Fruit fly (Drosophila melanogaster) whole organism, embryonic: ENCODE data around the gene CG46458.

Experiments used
- CG10274 ChIP-seq: fragments of 200-800 bp; sonication (Bioruptor generic); optimal IDR thresholded peaks from 3 replicates; lab custom pipeline; 2017; ENCODE audit warnings: missing biosample characterization, mild to moderate bottlenecking, missing genetic modification characterization
- CG10565 ChIP-seq: fragments of 200-800 bp; sonication (Bioruptor generic); optimal IDR thresholded peaks from 3 replicates; lab custom pipeline; 2016; ENCODE audit warnings: missing biosample characterization, mild to moderate bottlenecking, missing genetic modification characterization
- CG14050 ChIP-seq: fragments of 200-800 bp; sonication (Bioruptor generic); IDR thresholded peaks from 3 replicates; pipeline ENCODE4 v1.3.6; 2022; ENCODE audit warnings: missing biosample characterization, missing genetic modification characterization
- CG15479 ChIP-seq: fragments of 200-800 bp; sonication (Bioruptor generic); optimal IDR thresholded peaks from 3 replicates; lab custom pipeline; 2019; ENCODE audit warnings: missing biosample characterization, mild to moderate bottlenecking, missing genetic modification characterization, moderate library complexity
- CG17359 ChIP-seq: fragments of 200-800 bp; sonication (Bioruptor generic); optimal IDR thresholded peaks from 3 replicates; lab custom pipeline; 2018; ENCODE audit warnings: missing biosample characterization, mild to moderate bottlenecking, missing genetic modification characterization, moderate library complexity
- CG17361 ChIP-seq: fragments of 200-800 bp; sonication (Bioruptor generic); IDR thresholded peaks from 3 replicates; pipeline ENCODE4 v1.3.6; 2022; ENCODE audit warnings: missing biosample characterization, missing genetic modification characterization
- CG18599 ChIP-seq: fragments of 200-800 bp; sonication (Bioruptor generic); optimal IDR thresholded peaks from 3 replicates; lab custom pipeline; 2017; ENCODE audit warnings: missing biosample characterization, missing genetic modification characterization, mild to moderate bottlenecking, moderate library complexity, missing genetic modification reagents
- CG31365 ChIP-seq: fragments of 200-800 bp; sonication (Bioruptor generic); optimal IDR thresholded peaks from 2 replicates; lab custom pipeline; 2018; ENCODE audit warnings: missing biosample characterization, mild to moderate bottlenecking, missing genetic modification characterization
- CG33557 ChIP-seq: fragments of 200-800 bp; sonication (Bioruptor generic); optimal IDR thresholded peaks from 2 replicates; lab custom pipeline; 2019; ENCODE audit warnings: missing biosample characterization, mild to moderate bottlenecking, missing genetic modification characterization, moderate library complexity
- CG3838 ChIP-seq: fragments of 200-800 bp; sonication (Bioruptor generic); optimal IDR thresholded peaks from 3 replicates; lab custom pipeline; 2016; ENCODE audit warnings: missing biosample characterization, missing genetic modification characterization
- CG5245 ChIP-seq: fragments of 200-800 bp; sonication (Bioruptor generic); optimal IDR thresholded peaks from 3 replicates; lab custom pipeline; 2016; ENCODE audit warnings: missing biosample characterization, missing genetic modification characterization
- CG7271 ChIP-seq: fragments of 200-800 bp; sonication (Bioruptor generic); optimal IDR thresholded peaks from 2 replicates; lab custom pipeline; 2018; ENCODE audit warnings: missing biosample characterization, mild to moderate bottlenecking, missing genetic modification characterization, moderate library complexity
- CG8924 ChIP-seq: fragments of 200-800 bp; optimal IDR thresholded peaks from 3 replicates; lab custom pipeline; 2019; ENCODE audit warnings: missing biosample characterization, mild to moderate bottlenecking, missing genetic modification characterization, moderate library complexity
- CG9609 ChIP-seq: fragments of 200-800 bp; sonication (Bioruptor generic); optimal IDR thresholded peaks from 3 replicates; lab custom pipeline; 2016; ENCODE audit warnings: missing biosample characterization, missing genetic modification characterization
- CHES-1-like ChIP-seq: fragments of 200-800 bp; sonication (Bioruptor generic); optimal IDR thresholded peaks from 2 replicates; lab custom pipeline; 2016; ENCODE audit warnings: missing biosample characterization, missing genetic modification characterization
- D ChIP-seq, 2 experiments: fragments of 200-800 bp in 1 of 2; fragments of >200 bp in 1 of 2; sonication (Bioruptor generic) in 1 of 2; optimal IDR thresholded peaks; 2 replicates in 1 of 2; 3 replicates in 1 of 2; lab custom pipeline; 2017; ENCODE audit warnings: mild to moderate bottlenecking in 1 of 2, missing biosample characterization in 1 of 2, missing genetic modification characterization in 1 of 2, missing genetic modification reagents in 1 of 2
- Dad ChIP-seq: fragments of 200-800 bp; sonication (Bioruptor generic); optimal IDR thresholded peaks from 3 replicates; lab custom pipeline; 2016; ENCODE audit warnings: missing biosample characterization, missing genetic modification characterization
- Ets65A ChIP-seq: fragments of 200-800 bp; sonication (Bioruptor generic); peaks from one replicate; lab custom pipeline; 2016; ENCODE audit warnings: missing biosample characterization, missing genetic modification characterization
- Fer1 ChIP-seq: fragments of 200-800 bp; sonication (Bioruptor generic); optimal IDR thresholded peaks from 2 replicates; lab custom pipeline; 2017; ENCODE audit warnings: missing biosample characterization, mild to moderate bottlenecking, missing genetic modification characterization
- Hr78 ChIP-seq, 2 experiments: fragments of 200-800 bp in 1 of 2; fragments of >200 bp in 1 of 2; sonication (Bioruptor generic) in 1 of 2; optimal IDR thresholded peaks; 2 replicates each; lab custom pipeline; 2017 to 2019; ENCODE audit warnings: missing biosample characterization in 2 of 2, missing genetic modification characterization in 2 of 2, mild to moderate bottlenecking in 1 of 2, moderate library complexity in 1 of 2
- Kr ChIP-seq: fragments of 200-800 bp; sonication (Bioruptor generic); optimal IDR thresholded peaks from 2 replicates; lab custom pipeline; 2017; ENCODE audit warnings: missing biosample characterization, mild to moderate bottlenecking, missing genetic modification characterization
- Lim3 ChIP-seq: fragments of 200-800 bp; sonication (Bioruptor generic); IDR thresholded peaks from 2 replicates; pipeline ENCODE4 v1.3.6; 2022; ENCODE audit warnings: missing biosample characterization, missing genetic modification characterization
- Pdp1 ChIP-seq, 2 experiments: fragments of 200-800 bp; sonication (Bioruptor generic); optimal IDR thresholded peaks; 3 replicates each; lab custom pipeline; 2016; ENCODE audit warnings: missing biosample characterization in 2 of 2, missing genetic modification characterization in 2 of 2, mild to moderate bottlenecking in 1 of 2, moderate library complexity in 1 of 2
- Ravus ChIP-seq: fragments of 200-800 bp; sonication (Bioruptor generic); IDR thresholded peaks from 2 replicates; pipeline ENCODE4 v1.3.6; 2022; ENCODE audit warnings: missing biosample characterization, missing genetic modification characterization
- Scr ChIP-seq: fragments of 200-800 bp; sonication (Bioruptor generic); IDR thresholded peaks from 2 replicates; pipeline ENCODE4 v1.3.6; 2022; ENCODE audit warnings: missing biosample characterization, missing genetic modification characterization; ENCODE audit not compliant: partially characterized antibody
- Side ChIP-seq: fragments of 200-800 bp; sonication (Bioruptor generic); optimal IDR thresholded peaks from 2 replicates; lab custom pipeline; 2016; ENCODE audit warnings: missing biosample characterization, missing genetic modification characterization
- Tbp ChIP-seq: fragments of >200 bp; optimal IDR thresholded peaks from 2 replicates; lab custom pipeline; 2018; ENCODE audit warnings: missing biosample characterization, missing genetic modification characterization
- ara ChIP-seq: fragments of 200-800 bp; sonication (Bioruptor generic); IDR thresholded peaks from 2 replicates; pipeline ENCODE4 v1.3.6; 2022; ENCODE audit warnings: missing biosample characterization, missing genetic modification characterization
- cad ChIP-seq: fragments of >200 bp; optimal IDR thresholded peaks from 2 replicates; lab custom pipeline; 2017; ENCODE audit warnings: missing biosample characterization, missing genetic modification characterization
- da ChIP-seq: fragments of 200-800 bp; sonication (Bioruptor generic); optimal IDR thresholded peaks from 2 replicates; lab custom pipeline; 2016; ENCODE audit warnings: missing biosample characterization, missing genetic modification characterization
- disco-r ChIP-seq: fragments of 200-800 bp; sonication (Bioruptor generic); optimal IDR thresholded peaks from 2 replicates; lab custom pipeline; 2016; ENCODE audit warnings: missing biosample characterization, missing genetic modification characterization
- en ChIP-seq: fragments of 200-800 bp; sonication (Bioruptor generic); optimal IDR thresholded peaks from 2 replicates; lab custom pipeline; 2016; ENCODE audit warnings: missing biosample characterization, missing genetic modification characterization
- fd102C ChIP-seq: fragments of 200-800 bp; sonication (Bioruptor generic); optimal IDR thresholded peaks from 2 replicates; lab custom pipeline; 2018; ENCODE audit warnings: missing biosample characterization, mild to moderate bottlenecking, missing genetic modification characterization, moderate library complexity
- fu2 ChIP-seq: fragments of 200-800 bp; sonication (Bioruptor generic); optimal IDR thresholded peaks from 2 replicates; lab custom pipeline; 2016; ENCODE audit warnings: missing biosample characterization, missing genetic modification characterization
- gem ChIP-seq: fragments of 200-800 bp; sonication (Bioruptor generic); optimal IDR thresholded peaks from 2 replicates; lab custom pipeline; 2019; ENCODE audit warnings: missing biosample characterization, mild to moderate bottlenecking, missing genetic modification characterization, moderate library complexity
- gt ChIP-seq: fragments of 200-800 bp; sonication (Bioruptor generic); IDR thresholded peaks from 2 replicates; pipeline ENCODE4 v1.3.6; 2022; ENCODE audit warnings: missing biosample characterization, missing genetic modification characterization
- hb ChIP-seq: fragments of 200-800 bp; sonication (Bioruptor generic); IDR thresholded peaks from 3 replicates; pipeline ENCODE4 v1.3.6; 2022; ENCODE audit warnings: missing biosample characterization, missing genetic modification characterization; ENCODE audit not compliant: partially characterized antibody
- lbe ChIP-seq: fragments of 200-800 bp; sonication (Bioruptor generic); optimal IDR thresholded peaks from 2 replicates; lab custom pipeline; 2016; ENCODE audit warnings: missing biosample characterization, mild to moderate bottlenecking, missing genetic modification characterization
- nerfin-1 ChIP-seq: fragments of 200-800 bp; sonication (Bioruptor generic); optimal IDR thresholded peaks from 3 replicates; lab custom pipeline; 2019; ENCODE audit warnings: missing biosample characterization, mild to moderate bottlenecking, missing genetic modification characterization, moderate library complexity
- odd ChIP-seq: fragments of 200-800 bp; sonication (Bioruptor generic); optimal IDR thresholded peaks from 2 replicates; lab custom pipeline; 2017; ENCODE audit warnings: missing biosample characterization, mild to moderate bottlenecking, missing genetic modification characterization
- pnt ChIP-seq: fragments of 200-800 bp; sonication (Bioruptor generic); optimal IDR thresholded peaks from 3 replicates; lab custom pipeline; 2016; ENCODE audit warnings: missing biosample characterization, missing genetic modification characterization
- pros ChIP-seq: fragments of 200-800 bp; sonication (Bioruptor generic); optimal IDR thresholded peaks from 3 replicates; lab custom pipeline; 2019; ENCODE audit warnings: missing biosample characterization, mild to moderate bottlenecking, missing genetic modification characterization, moderate library complexity
- ssp ChIP-seq: fragments of 200-800 bp; sonication (Bioruptor generic); IDR thresholded peaks from 2 replicates; pipeline ENCODE4 v1.3.6; 2022; ENCODE audit warnings: missing biosample characterization, missing genetic modification characterization
- tll ChIP-seq, 2 experiments: fragments of 200-800 bp in 1 of 2; fragments of >200 bp in 1 of 2; sonication (Bioruptor generic) in 1 of 2; optimal IDR thresholded peaks; 2 replicates each; lab custom pipeline; 2017 to 2019; ENCODE audit warnings: missing biosample characterization in 2 of 2, missing genetic modification characterization in 2 of 2, mild to moderate bottlenecking in 1 of 2, moderate library complexity in 1 of 2
- wek ChIP-seq: fragments of 200-800 bp; sonication (Bioruptor generic); optimal IDR thresholded peaks from 3 replicates; lab custom pipeline; 2018; ENCODE audit warnings: missing biosample characterization, mild to moderate bottlenecking, missing genetic modification characterization, moderate library complexity
- zen ChIP-seq: fragments of 200-800 bp; sonication (Bioruptor generic); optimal IDR thresholded peaks from 3 replicates; lab custom pipeline; 2018; ENCODE audit warnings: missing biosample characterization, mild to moderate bottlenecking, missing genetic modification characterization, moderate library complexity

The CG46458 gene

dm6 chr3R:6868212-6868611 lies 90.0 kb downstream of the CG46458 start:
- TF ChIP-seq Dad (GFP tag; lab: Kevin White, UChicago) (no peak), lbe (no peak), Lim3 (GFP tag; lab: Robert Waterston, UW) (no peak), D (optimal IDR thresholded peaks at IDR 0.05; lab: Kevin White, UChicago) (peak; percentile 54), D (GFP tag; optimal IDR thresholded peaks at IDR 0.05; lab: Kevin White, UChicago) (no peak), cad (GFP tag; lab: Kevin White, UChicago) (peak; percentile 81), CG15479 (GFP tag; lab: Kevin White, UChicago) (peak; percentile 83), Fer1 (GFP tag; lab: Kevin White, UChicago) (no peak), gt (GFP tag; lab: Robert Waterston, UW) (no peak), Scr (GFP tag; lab: Robert Waterston, UW) (no peak), CG5245 (GFP tag; lab: Kevin White, UChicago) (no peak), disco-r (no peak), fu2 (GFP tag; lab: Kevin White, UChicago) (no peak), CG14050 (GFP tag; lab: Robert Waterston, UW) (no peak), CG10565 (GFP tag; lab: Kevin White, UChicago) (no peak), da (GFP tag; lab: Kevin White, UChicago) (no peak), tll (GFP tag; optimal IDR thresholded peaks at IDR 0.05; lab: Kevin White, UChicago) (peak in 1 of 2 experiments; percentile 100), CG3838 (GFP tag; lab: Kevin White, UChicago) (no peak), Pdp1 (GFP tag; optimal IDR thresholded peaks at IDR 0.05; lab: Kevin White, UChicago) (no peak), CG8924 (tag; lab: Kevin White, UChicago) (no peak), Tbp (no peak), pnt (GFP tag; lab: Kevin White, UChicago) (no peak), ssp (no peak), CG17359 (no peak), zen (tag; lab: Kevin White, UChicago) (peak; percentile 74), CG31365 (tag; lab: Kevin White, UChicago) (no peak)

dm6 chr3R:6863769-6864393 lies 94.3 kb downstream of the CG46458 start, which contains the start of gene ftz:
ftz (plus strand) TSS chr3R:6864324.
- TF ChIP-seq Hr78 (GFP tag; optimal IDR thresholded peaks at IDR 0.05; lab: Kevin White, UChicago), result no peak
- peak; percentile 100 for TF ChIP-seq cad (GFP tag; lab: Kevin White, UChicago)
- TF ChIP-seq fd102C, result peak; percentile 12
- peak; percentile 17; the same call in 1 of the 3 replicates for TF ChIP-seq hb (GFP tag; lab: Robert Waterston, UW)
- TF ChIP-seq CG7271 (tag; lab: Kevin White, UChicago), result peak; percentile 96
- peak; percentile 99 for TF ChIP-seq zen (tag; lab: Kevin White, UChicago)
- peak; percentile 27 for TF ChIP-seq Kr (GFP tag; lab: Kevin White, UChicago)
- peak; percentile 89 for TF ChIP-seq CG15479 (GFP tag; lab: Kevin White, UChicago)
- no peak for TF ChIP-seq odd (GFP tag; lab: Kevin White, UChicago)
- peak in 1 of 2 experiments; percentile 93 for TF ChIP-seq tll (GFP tag; optimal IDR thresholded peaks at IDR 0.05; lab: Kevin White, UChicago)
- no peak for TF ChIP-seq Ravus
- peak; percentile 87 for TF ChIP-seq D (optimal IDR thresholded peaks at IDR 0.05; lab: Kevin White, UChicago)
- TF ChIP-seq D (GFP tag; optimal IDR thresholded peaks at IDR 0.05; lab: Kevin White, UChicago), result no peak
- no peak for TF ChIP-seq CHES-1-like (GFP tag; lab: Kevin White, UChicago)

dm6 chr3R:6862577-6862976 lies 95.6 kb downstream of the CG46458 start:
- TF ChIP-seq pros (GFP tag; lab: Kevin White, UChicago) (peak; percentile 75), CG9609 (GFP tag; lab: Kevin White, UChicago) (no peak), ara (GFP tag; lab: Robert Waterston, UW) (no peak), wek (GFP tag; lab: Kevin White, UChicago) (peak; percentile 12), Fer1 (GFP tag; lab: Kevin White, UChicago) (no peak), en (GFP tag; lab: Kevin White, UChicago) (no peak), nerfin-1 (tag; lab: Kevin White, UChicago) (peak; percentile 65), CG10274 (no peak), CG33557 (no peak), gem (tag; lab: Kevin White, UChicago) (no peak), CG17361 (GFP tag; lab: Robert Waterston, UW) (no peak), tll (GFP tag; optimal IDR thresholded peaks at IDR 0.05; lab: Kevin White, UChicago) (peak in 1 of 2 experiments; percentile 7), Side (GFP tag; lab: Kevin White, UChicago) (no peak), CG18599 (GFP tag; lab: Kevin White, UChicago) (no peak), Ets65A (GFP tag; lab: Kevin White, UChicago) (no peak)
